Worm (Caenorhabditis elegans): ENCODE data around the gene mut-15.

Gene mut-15

DNA sequence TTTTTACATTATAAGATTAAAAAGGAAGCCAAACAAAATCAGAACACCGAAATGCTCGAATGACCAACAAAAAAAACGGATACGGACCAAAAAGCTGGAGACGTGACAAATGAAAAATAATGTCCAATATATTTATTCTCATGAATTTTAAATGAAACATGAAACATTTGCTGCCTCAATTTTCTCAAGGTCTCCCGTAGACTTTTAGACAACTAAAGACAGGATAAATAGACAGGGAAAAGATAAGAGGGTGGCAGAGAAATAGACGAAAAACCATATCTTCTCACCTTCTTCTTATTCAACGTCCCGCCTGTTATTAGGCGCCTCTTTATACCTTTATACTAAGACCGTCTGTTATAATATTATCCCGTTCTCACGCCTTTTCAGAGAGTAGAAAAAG, 13.5 kb downstream of the mut-15 start (continued):
- TF ChIP-seq fkh-4 (tag; optimal IDR thresholded peaks at IDR 0.05; ENCODE audit: borderline replicate concordance) (no peak), dpl-1 (GFP tag; optimal IDR thresholded peaks at IDR 0.05) (no peak), nhr-47 (tag; optimal IDR thresholded peaks at IDR 0.05) (no peak), dsc-1 (tag; optimal IDR thresholded peaks at IDR 0.05) (no peak), blmp-1 (tag; optimal IDR thresholded peaks at IDR 0.05) (peak; percentile 39), nhr-237 (tag; optimal IDR thresholded peaks at IDR 0.05) (no peak), ceh-63 (GFP tag; optimal IDR thresholded peaks at IDR 0.05) (no peak), lir-3 (tag; optimal IDR thresholded peaks at IDR 0.05; ENCODE audit: poor library complexity) (no peak), nhr-85 (tag) (peak; percentile 54), C16A3.4 (tag; optimal IDR thresholded peaks at IDR 0.05) (no peak), ztf-11 (tag; optimal IDR thresholded peaks at IDR 0.05) (no peak), nhr-20 (tag; optimal IDR thresholded peaks at IDR 0.05) (no peak), elt-3 (tag; optimal IDR thresholded peaks at IDR 0.05) (peak in 1 of 6 experiments; percentile 36), nhr-84 (tag; optimal IDR thresholded peaks at IDR 0.05) (no peak), hlh-4 (tag; optimal IDR thresholded peaks at IDR 0.05) (no peak), unc-62 (GFP tag; optimal IDR thresholded peaks at IDR 0.05) (no peak), snu-23 (GFP tag; optimal IDR thresholded peaks at IDR 0.05) (peak; percentile 33), alr-1 (tag; optimal IDR thresholded peaks at IDR 0.05; ENCODE audit: borderline replicate concordance) (no peak), egl-13 (tag; optimal IDR thresholded peaks at IDR 0.05) (no peak), pag-3 (tag; optimal IDR thresholded peaks at IDR 0.05; ENCODE audit: borderline replicate concordance, insufficient read depth) (no peak), unc-86 (tag; optimal IDR thresholded peaks at IDR 0.05) (no peak), swsn-7 (tag; optimal IDR thresholded peaks at IDR 0.05) (no peak), nhr-77 (tag; optimal IDR thresholded peaks at IDR 0.05) (no peak), xbp-1 (tag; optimal IDR thresholded peaks at IDR 0.05) (no peak), ets-5 (GFP tag; IDR thresholded peaks at IDR 0.05) (no peak), jun-1 (tag; optimal IDR thresholded peaks at IDR 0.05) (no peak), nhr-12 (tag; optimal IDR thresholded peaks at IDR 0.05) (no peak), fkh-10 (GFP tag; optimal IDR thresholded peaks at IDR 0.05) (no peak), C34B4.2 (tag; optimal IDR thresholded peaks at IDR 0.05) (no peak), nhr-11 (tag; optimal IDR thresholded peaks at IDR 0.05) (no peak)

- peak; percentile 2 for TF ChIP-seq nhr-71 (tag; optimal IDR thresholded peaks at IDR 0.05)
- TF ChIP-seq lin-14 (GFP tag; optimal IDR thresholded peaks at IDR 0.05): peak; percentile 60
- TF ChIP-seq elt-3 (tag; optimal IDR thresholded peaks at IDR 0.05): peak in 1 of 6 experiments; percentile 16
- TF ChIP-seq fkh-8 (tag; optimal IDR thresholded peaks at IDR 0.05): no peak
- TF ChIP-seq lin-35 (GFP tag; optimal IDR thresholded peaks at IDR 0.05): no peak
- TF ChIP-seq fkh-10 (GFP tag; optimal IDR thresholded peaks at IDR 0.05): no peak
- TF ChIP-seq tlp-1 (tag; optimal IDR thresholded peaks at IDR 0.05): no peak
- TF ChIP-seq grh-1 (GFP tag; IDR thresholded peaks at IDR 0.05): 0 out of 2 replicates have a peak, but pooled peaks have one; percentile 26
- peak; percentile 86 for TF ChIP-seq nhr-85 (tag)
Observed at ce11 chrV:15016795-15017429, 14.6 kb downstream of the mut-15 start.

- TF ChIP-seq lin-15B (tag; optimal IDR thresholded peaks at IDR 0.05) (no peak), mab-9 (GFP tag; IDR thresholded peaks at IDR 0.05) (no peak), unc-86 (tag; optimal IDR thresholded peaks at IDR 0.05) (no peak), sup-37 (GFP tag; optimal IDR thresholded peaks at IDR 0.05) (no peak), efl-1 (optimal IDR thresholded peaks at IDR 0.05) (no peak), efl-1 (GFP tag; optimal IDR thresholded peaks at IDR 0.05 in 1 of 2) (peak in 1 of 2 experiments; percentile 59), nhr-71 (tag; optimal IDR thresholded peaks at IDR 0.05) (no peak), swsn-7 (tag; optimal IDR thresholded peaks at IDR 0.05) (no peak), ceh-8 (GFP tag; optimal IDR thresholded peaks at IDR 0.05) (peak; percentile 1)
Observed at ce11 chrV:15020229-15020628, 17.9 kb downstream of the mut-15 start, which contains the start of gene F14H8.2. Gene F14H8.2, minus strand, starts transcription at chrV:15020329.
